Worm (Caenorhabditis elegans) whole organism, midembryonic: ENCODE results near the gene srh-88.

Experiments
- T22C8.4 ChIP-seq: fragments of 200-800 bp; sonication (Bioruptor generic); IDR thresholded peaks from 2 replicates; pipeline ENCODE4 v1.3.6; 2022; ENCODE audit warnings: missing genetic modification characterization, missing compliant biosample characterization
- cog-1 ChIP-seq: sonication (generic microtip); optimal IDR thresholded peaks from 2 replicates; lab custom pipeline; 2016; ENCODE audit warnings: missing genetic modification characterization, missing compliant biosample characterization
- ztf-23 ChIP-seq: fragments of 200-800 bp; sonication (Bioruptor generic); IDR thresholded peaks from 2 replicates; pipeline ENCODE4 v1.3.6; 2022; ENCODE audit warnings: missing genetic modification reagents, missing genetic modification characterization, missing compliant biosample characterization

DNA sequence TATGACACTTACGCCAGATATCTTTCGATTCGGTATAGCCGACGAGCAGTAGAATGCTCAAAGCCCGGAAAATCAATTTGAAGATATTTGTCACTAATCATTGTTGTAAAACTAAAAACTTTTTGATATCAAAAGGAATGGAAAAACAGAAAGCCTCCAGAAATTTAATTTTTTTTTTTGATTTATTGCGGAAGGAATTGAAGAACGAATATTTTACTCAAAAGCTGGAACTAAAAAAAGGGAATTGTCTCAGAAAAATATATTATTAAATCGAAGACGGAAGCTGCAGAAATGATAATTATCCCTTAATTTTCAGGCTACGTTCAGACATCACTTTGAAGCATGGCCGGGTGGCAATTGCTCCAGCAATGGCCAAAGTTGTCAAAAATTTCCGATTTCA lies 20.8 kb downstream of the srh-88 start, which contains the start of gene srw-137:
- TF ChIP-seq cog-1 (tag; lab: Kevin White, UChicago): no peak
- TF ChIP-seq ztf-23 (GFP tag; lab: Robert Waterston, UW): no peak
- no peak for TF ChIP-seq T22C8.4 (GFP tag; lab: Robert Waterston, UW)
